Fruit fly (Drosophila melanogaster): ENCODE results near the gene ATPsynE.

ATPsynE gene

DNA sequence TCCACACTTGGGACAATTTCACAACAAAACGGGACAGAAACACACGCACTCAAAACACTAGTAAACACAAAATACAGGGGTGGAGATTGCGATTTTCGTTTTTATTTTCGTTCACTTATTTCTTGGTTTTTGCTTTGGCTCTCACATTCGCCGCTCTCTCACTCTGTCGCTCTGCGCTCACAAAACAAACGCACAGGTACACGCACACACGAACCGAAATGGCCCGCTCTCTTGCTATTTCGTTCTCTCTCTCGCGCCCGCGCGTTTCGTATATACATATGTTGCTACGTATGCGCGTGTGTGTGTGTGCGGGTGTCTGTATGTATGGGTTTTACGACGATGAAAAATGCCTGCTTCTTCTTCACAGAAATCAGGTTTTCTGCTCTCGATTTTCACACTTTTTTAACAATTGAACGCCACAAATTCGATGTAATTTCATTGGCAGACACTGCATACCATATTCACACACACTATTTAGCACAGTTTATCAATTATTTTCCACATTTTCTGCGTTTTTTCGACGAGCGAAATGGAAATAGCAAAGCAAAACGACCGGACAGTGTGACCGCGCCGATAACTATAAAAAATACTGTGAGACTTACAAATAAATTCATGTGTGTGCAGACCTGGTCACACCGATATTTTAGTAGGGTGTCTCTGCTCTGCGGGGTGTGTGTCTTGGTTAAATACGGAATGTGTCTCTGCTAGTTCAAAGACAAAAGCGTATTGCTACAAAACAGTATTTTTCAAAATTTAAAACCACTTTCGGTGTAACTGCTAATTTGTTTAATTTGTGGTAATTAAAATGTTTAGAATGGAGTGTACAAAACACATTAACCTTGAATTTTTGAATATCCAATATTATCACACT, 40.2 kb upstream of the ATPsynE start, which contains the start of gene trx (continued):
- TF ChIP-seq CG43689 (GFP tag; IDR thresholded peaks at IDR 0.05), result no peak
- no peak for TF ChIP-seq BtbVII (GFP tag; optimal IDR thresholded peaks at IDR 0.05)
- no peak for TF ChIP-seq CG18619 (GFP tag; optimal IDR thresholded peaks at IDR 0.05)
- no peak for TF ChIP-seq CG6791 (GFP tag; IDR thresholded peaks at IDR 0.05; ENCODE audit: partially characterized antibody)
- peak; percentile 29 for TF ChIP-seq jumu (GFP tag; optimal IDR thresholded peaks at IDR 0.05)
- no peak for TF ChIP-seq Ravus (GFP tag; IDR thresholded peaks at IDR 0.05)

DNA sequence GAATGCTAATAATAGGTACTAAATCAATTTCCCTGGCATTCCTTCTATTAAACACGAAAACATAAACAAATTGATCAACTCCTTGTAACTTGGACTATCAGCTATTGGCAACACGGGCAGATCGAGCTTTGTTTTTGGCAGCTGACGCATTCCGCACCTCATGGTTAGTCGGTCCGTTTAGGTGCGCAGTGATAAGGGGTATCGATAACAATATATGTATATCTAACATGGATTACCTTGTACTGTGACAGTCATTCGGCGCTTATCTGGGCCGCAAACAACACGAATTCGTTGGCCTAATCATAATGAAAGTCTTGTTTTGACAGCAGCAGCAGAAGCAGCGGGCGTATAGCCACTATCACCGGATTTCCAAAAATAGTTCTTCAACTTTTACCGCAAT, 38.8 kb upstream of the ATPsynE start:
- no peak for TF ChIP-seq HmgZ (tag; optimal IDR thresholded peaks at IDR 0.05)
- no peak for TF ChIP-seq CG10543 (GFP tag; optimal IDR thresholded peaks at IDR 0.05)
- TF ChIP-seq Dll (GFP tag; IDR thresholded peaks at IDR 0.05; ENCODE audit: partially characterized antibody), result no peak
- TF ChIP-seq Dip2 (GFP tag; IDR thresholded peaks at IDR 0.05), result no peak
- TF ChIP-seq CG5245 (GFP tag; optimal IDR thresholded peaks at IDR 0.05), result no peak
- no peak for TF ChIP-seq CG9797 (GFP tag; optimal IDR thresholded peaks at IDR 0.05)
- no peak for TF ChIP-seq tio (GFP tag; optimal IDR thresholded peaks at IDR 0.05)
- TF ChIP-seq CG5953 (GFP tag; IDR thresholded peaks at IDR 0.05), result 0 out of 2 replicates have a peak, but pooled peaks have one; percentile 14
- no peak for TF ChIP-seq Ets65A (GFP tag)
- TF ChIP-seq sr (GFP tag; IDR thresholded peaks at IDR 0.05), result no peak
- no peak for TF ChIP-seq nmo (GFP tag; optimal IDR thresholded peaks at IDR 0.05)
- TF ChIP-seq mirr (GFP tag; optimal IDR thresholded peaks at IDR 0.05), result peak; percentile 85
- no peak for TF ChIP-seq CG9215 (GFP tag; IDR thresholded peaks at IDR 0.05)
- no peak for TF ChIP-seq Asciz (GFP tag; optimal IDR thresholded peaks at IDR 0.05)
- TF ChIP-seq org-1 (GFP tag; optimal IDR thresholded peaks at IDR 0.05), result no peak
- TF ChIP-seq ssp (GFP tag; IDR thresholded peaks at IDR 0.05), result no peak
- TF ChIP-seq CoRest (tag; optimal IDR thresholded peaks at IDR 0.05), result no peak
- TF ChIP-seq otp (GFP tag; IDR thresholded peaks at IDR 0.05), result no peak
- no peak for TF ChIP-seq CG7271 (tag; optimal IDR thresholded peaks at IDR 0.05)
- TF ChIP-seq grn (GFP tag; optimal IDR thresholded peaks at IDR 0.05), result no peak
- TF ChIP-seq CG3847 (GFP tag; IDR thresholded peaks at IDR 0.05), result no peak
- peak; percentile 38 for TF ChIP-seq Med (GFP tag)
- peak; percentile 70 for TF ChIP-seq CG34376 (GFP tag; optimal IDR thresholded peaks at IDR 0.05)
- no peak for TF ChIP-seq prd (optimal IDR thresholded peaks at IDR 0.05)
- TF ChIP-seq prd (GFP tag; IDR thresholded peaks at IDR 0.05), result no peak
- TF ChIP-seq Doc2 (GFP tag; IDR thresholded peaks at IDR 0.05), result no peak
- TF ChIP-seq chinmo (GFP tag; IDR thresholded peaks at IDR 0.05; ENCODE audit: partially characterized antibody), result 0 out of 4 replicates have a peak, but pooled peaks have one; percentile 4
- TF ChIP-seq CG2889 (GFP tag; IDR thresholded peaks at IDR 0.05), result no peak
- TF ChIP-seq Usf (GFP tag; optimal IDR thresholded peaks at IDR 0.05), result no peak
- no peak for TF ChIP-seq lola (GFP tag; optimal IDR thresholded peaks at IDR 0.05)
- no peak for TF ChIP-seq ac (GFP tag; optimal IDR thresholded peaks at IDR 0.05)
- TF ChIP-seq Ets97D (GFP tag; optimal IDR thresholded peaks at IDR 0.05), result no peak
- TF ChIP-seq CG18011 (GFP tag; optimal IDR thresholded peaks at IDR 0.05), result no peak
- TF ChIP-seq H2.0 (GFP tag; IDR thresholded peaks at IDR 0.05), result no peak
- TF ChIP-seq CG8290 (GFP tag; optimal IDR thresholded peaks at IDR 0.05), result no peak
- peak in 1 of 2 experiments; percentile 10 for TF ChIP-seq CG8290 (tag; optimal IDR thresholded peaks at IDR 0.05)
- TF ChIP-seq Myb (GFP tag; optimal IDR thresholded peaks at IDR 0.05), result no peak
- no peak for TF ChIP-seq z (GFP tag; IDR thresholded peaks at IDR 0.05)
- TF ChIP-seq hb (GFP tag; IDR thresholded peaks at IDR 0.05; ENCODE audit: partially characterized antibody), result no peak
- TF ChIP-seq Doc3 (GFP tag; IDR thresholded peaks at IDR 0.05; ENCODE audit: partially characterized antibody), result no peak
- no peak for TF ChIP-seq lilli (GFP tag; optimal IDR thresholded peaks at IDR 0.05)
- no peak for TF ChIP-seq hkb (optimal IDR thresholded peaks at IDR 0.05)
- TF ChIP-seq hkb (GFP tag; IDR thresholded peaks at IDR 0.05), result no peak
